Worm (Caenorhabditis elegans) whole organism, late embryonic: ENCODE measurements around the gene F44D12.2.

Experiments
- Y22D7AL.16 ChIP-seq: sonication (generic microtip); optimal IDR thresholded peaks from 2 replicates; lab custom pipeline; 2016; ENCODE audit warnings: missing genetic modification characterization, missing compliant biosample characterization
- ceh-14 ChIP-seq: sonication (generic microtip); optimal IDR thresholded peaks from 2 replicates; lab custom pipeline; 2016; ENCODE audit warnings: missing genotype, missing genetic modification characterization, missing compliant biosample characterization

ce11 chrIV:10062728-10063127, 45.2 kb upstream of the F44D12.2 start, which contains the start of gene ipla-7:
- TF ChIP-seq ceh-14 (tag; lab: Kevin White, UChicago), result no peak
- TF ChIP-seq Y22D7AL.16 (tag; lab: Kevin White, UChicago), result no peak
